Worm (Caenorhabditis elegans) whole organism, early embryonic: ENCODE data around the gene CD4.8.

ENCODE experiments used
- B0310.2 ChIP-seq: sonication (generic microtip); optimal IDR thresholded peaks from 2 replicates; lab custom pipeline; 2016; ENCODE audit warnings: mild to moderate bottlenecking, missing genetic modification characterization, missing compliant biosample characterization
- F13C5.2 ChIP-seq: sonication (generic microtip); optimal IDR thresholded peaks from 2 replicates; lab custom pipeline; 2017; ENCODE audit warnings: mild to moderate bottlenecking, missing genetic modification characterization, inconsistent platforms, missing compliant biosample characterization
- aly-1 ChIP-seq: sonication (generic microtip); optimal IDR thresholded peaks from 2 replicates; lab custom pipeline; 2016; ENCODE audit warnings: missing genetic modification characterization, missing compliant biosample characterization
- ama-1 ChIP-seq: fragments of 150-350 bp; optimal IDR thresholded peaks from 2 replicates; lab custom pipeline; 2014
- ceh-13 ChIP-seq: fragments of 200-800 bp; sonication (Bioruptor generic); optimal IDR thresholded peaks from 2 replicates; lab custom pipeline; 2018; ENCODE audit warnings: mild to moderate bottlenecking, missing genetic modification characterization, missing compliant biosample characterization
- ceh-36 ChIP-seq: sonication (generic microtip); optimal IDR thresholded peaks from 2 replicates; lab custom pipeline; 2016; ENCODE audit warnings: missing genetic modification characterization, inconsistent platforms, missing compliant biosample characterization
- ets-7 ChIP-seq: sonication (generic microtip); optimal IDR thresholded peaks from 2 replicates; lab custom pipeline; 2016; ENCODE audit warnings: missing genotype, missing genetic modification characterization, missing compliant biosample characterization
- flt-1 ChIP-seq: fragments of 200-800 bp; sonication (Bioruptor generic); IDR thresholded peaks from 2 replicates; pipeline ENCODE4 v1.3.6; 2022; ENCODE audit warnings: missing genetic modification characterization, missing compliant biosample characterization
- hmbx-1 ChIP-seq: sonication (generic microtip); optimal IDR thresholded peaks from 2 replicates; lab custom pipeline; 2016; ENCODE audit warnings: mild to moderate bottlenecking, missing genetic modification characterization, missing compliant biosample characterization
- hmg-4 ChIP-seq: fragments of 200-800 bp; sonication (Bioruptor generic); optimal IDR thresholded peaks from 2 replicates; lab custom pipeline; 2018; ENCODE audit warnings: mild to moderate bottlenecking, missing genetic modification characterization, missing compliant biosample characterization
- hnd-1 ChIP-seq: sonication (generic microtip); optimal IDR thresholded peaks from 2 replicates; lab custom pipeline; 2016; ENCODE audit warnings: missing genetic modification characterization, missing compliant biosample characterization
- pes-1 ChIP-seq: fragments of 200-800 bp; sonication (Bioruptor generic); IDR thresholded peaks from 2 replicates; pipeline ENCODE4 v1.3.6; 2022; ENCODE audit warnings: missing genetic modification reagents, missing genetic modification characterization, missing compliant biosample characterization
- scrt-1 ChIP-seq: fragments of 200-800 bp; sonication (Bioruptor generic); IDR thresholded peaks from 2 replicates; pipeline ENCODE4 v1.3.6; 2022; ENCODE audit warnings: missing genetic modification characterization, missing compliant biosample characterization
- sea-1 ChIP-seq: fragments of 200-800 bp; sonication (Bioruptor generic); conservative IDR thresholded peaks from 2 replicates; pipeline ENCODE4 v1.3.6; 2022; ENCODE audit warnings: missing genetic modification characterization, missing compliant biosample characterization
- tbx-11 ChIP-seq: fragments of 200-800 bp; sonication (Bioruptor generic); IDR thresholded peaks from 2 replicates; pipeline ENCODE4 v1.3.6; 2022; ENCODE audit warnings: missing genetic modification characterization, missing compliant biosample characterization
- tbx-37 ChIP-seq: fragments of 200-800 bp; sonication (Bioruptor generic); conservative IDR thresholded peaks from 2 replicates; pipeline ENCODE4 v1.3.6; 2022; ENCODE audit warnings: missing genetic modification reagents, missing genetic modification characterization, missing compliant biosample characterization
- tra-4 ChIP-seq: sonication (generic microtip); optimal IDR thresholded peaks from 2 replicates; lab custom pipeline; 2017; ENCODE audit warnings: missing genetic modification characterization, missing compliant biosample characterization

Gene CD4.8

ce11 chrV:5619372-5619771 is 18.2 kb upstream of the CD4.8 start:
- TF ChIP-seq hmg-4 (GFP tag; lab: Kevin White, UChicago), result no peak
- TF ChIP-seq ceh-13 (GFP tag; lab: Kevin White, UChicago), result no peak
- no peak for TF ChIP-seq hmbx-1
- TF ChIP-seq ceh-36 (tag; lab: Kevin White, UChicago), result no peak
- no peak for TF ChIP-seq flt-1
- TF ChIP-seq tbx-37, result no peak
- TF ChIP-seq pes-1 (GFP tag; lab: Robert Waterston, UW), result no peak
- TF ChIP-seq B0310.2 (tag; lab: Kevin White, UChicago), result no peak
- TF ChIP-seq ets-7 (tag; lab: Kevin White, UChicago), result no peak
- TF ChIP-seq sea-1 (GFP tag; lab: Robert Waterston, UW), result no peak
- TF ChIP-seq hnd-1 (tag; lab: Kevin White, UChicago), result no peak
- no peak for TF ChIP-seq ama-1
- TF ChIP-seq scrt-1 (GFP tag; lab: Robert Waterston, UW), result no peak
- TF ChIP-seq F13C5.2 (tag; lab: Kevin White, UChicago), result no peak
- no peak for TF ChIP-seq aly-1 (tag; lab: Kevin White, UChicago)
- TF ChIP-seq tbx-11 (GFP tag; lab: Robert Waterston, UW), result no peak
- TF ChIP-seq tra-4 (tag; lab: Kevin White, UChicago), result no peak

- TF ChIP-seq B0310.2 (tag; lab: Kevin White, UChicago) (no peak), hmg-4 (GFP tag; lab: Kevin White, UChicago) (no peak), hmbx-1 (no peak), scrt-1 (GFP tag; lab: Robert Waterston, UW) (no peak), pes-1 (GFP tag; lab: Robert Waterston, UW) (no peak), F13C5.2 (tag; lab: Kevin White, UChicago) (no peak), ama-1 (no peak), ceh-13 (GFP tag; lab: Kevin White, UChicago) (no peak), sea-1 (GFP tag; lab: Robert Waterston, UW) (no peak), hnd-1 (tag; lab: Kevin White, UChicago) (no peak)
These were observed 16.1 kb upstream of the CD4.8 start, which contains the start of gene M03E7.2 for ce11 chrV:5617301-5617700. Gene M03E7.2 (plus strand): TSS chrV:5617601.

- TF ChIP-seq sea-1 (GFP tag; lab: Robert Waterston, UW), result no peak
- TF ChIP-seq scrt-1 (GFP tag; lab: Robert Waterston, UW), result no peak
- TF ChIP-seq ama-1, result no peak
- no peak for TF ChIP-seq ceh-36 (tag; lab: Kevin White, UChicago)
- no peak for TF ChIP-seq F13C5.2 (tag; lab: Kevin White, UChicago)
- TF ChIP-seq aly-1 (tag; lab: Kevin White, UChicago), result no peak
- TF ChIP-seq tbx-37, result no peak
- TF ChIP-seq hmbx-1, result no peak
- no peak for TF ChIP-seq tra-4 (tag; lab: Kevin White, UChicago)
These were observed 13.6 kb upstream of the CD4.8 start, which contains the start of gene M03E7.3 for ce11 chrV:5614724-5615123. Gene M03E7.3 (plus strand): TSS chrV:5615024.

- TF ChIP-seq pes-1 (GFP tag; lab: Robert Waterston, UW), result no peak
- no peak for TF ChIP-seq tra-4 (tag; lab: Kevin White, UChicago)
- no peak for TF ChIP-seq ceh-13 (GFP tag; lab: Kevin White, UChicago)
- no peak for TF ChIP-seq hnd-1 (tag; lab: Kevin White, UChicago)
- no peak for TF ChIP-seq ceh-36 (tag; lab: Kevin White, UChicago)
- no peak for TF ChIP-seq flt-1
- TF ChIP-seq F13C5.2 (tag; lab: Kevin White, UChicago), result no peak
- TF ChIP-seq sea-1 (GFP tag; lab: Robert Waterston, UW), result no peak
- TF ChIP-seq hmg-4 (GFP tag; lab: Kevin White, UChicago), result no peak
- no peak for TF ChIP-seq aly-1 (tag; lab: Kevin White, UChicago)
- TF ChIP-seq B0310.2 (tag; lab: Kevin White, UChicago), result no peak
- no peak for TF ChIP-seq tbx-11 (GFP tag; lab: Robert Waterston, UW)
- TF ChIP-seq hmbx-1, result no peak
- TF ChIP-seq scrt-1 (GFP tag; lab: Robert Waterston, UW), result no peak
- TF ChIP-seq tbx-37, result no peak
- no peak for TF ChIP-seq ama-1
- TF ChIP-seq ets-7 (tag; lab: Kevin White, UChicago), result no peak
These were observed 11.9 kb upstream of the CD4.8 start, which contains the start of gene lrpc-1 for ce11 chrV:5613109-5613508. Gene lrpc-1 (minus strand): TSS chrV:5613209.

- TF ChIP-seq pes-1 (GFP tag; lab: Robert Waterston, UW) (no peak), tbx-11 (GFP tag; lab: Robert Waterston, UW) (no peak), scrt-1 (GFP tag; lab: Robert Waterston, UW) (no peak), F13C5.2 (tag; lab: Kevin White, UChicago) (no peak), ceh-13 (GFP tag; lab: Kevin White, UChicago) (no peak), ceh-36 (tag; lab: Kevin White, UChicago) (no peak), ets-7 (tag; lab: Kevin White, UChicago) (no peak), flt-1 (no peak), ama-1 (no peak), hnd-1 (tag; lab: Kevin White, UChicago) (no peak), hmg-4 (GFP tag; lab: Kevin White, UChicago) (no peak), hmbx-1 (no peak), tra-4 (tag; lab: Kevin White, UChicago) (no peak), B0310.2 (tag; lab: Kevin White, UChicago) (no peak), tbx-37 (no peak), sea-1 (GFP tag; lab: Robert Waterston, UW) (no peak), aly-1 (tag; lab: Kevin White, UChicago) (no peak)
These were observed 9.0 kb upstream of the CD4.8 start for ce11 chrV:5610186-5610585.

- no peak for TF ChIP-seq hmg-4 (GFP tag; lab: Kevin White, UChicago)
- TF ChIP-seq hnd-1 (tag; lab: Kevin White, UChicago), result no peak
- TF ChIP-seq ama-1, result no peak
- TF ChIP-seq tbx-11 (GFP tag; lab: Robert Waterston, UW), result no peak
- no peak for TF ChIP-seq flt-1
- no peak for TF ChIP-seq tra-4 (tag; lab: Kevin White, UChicago)
- TF ChIP-seq sea-1 (GFP tag; lab: Robert Waterston, UW), result no peak
- no peak for TF ChIP-seq ceh-13 (GFP tag; lab: Kevin White, UChicago)
- TF ChIP-seq F13C5.2 (tag; lab: Kevin White, UChicago), result no peak
These were observed 5.1 kb upstream of the CD4.8 start, which contains the start of gene CD4.1 for ce11 chrV:5606255-5606654. Gene CD4.1 (plus strand): TSS chrV:5606555.
